Fruit fly (Drosophila melanogaster): ENCODE results near the gene CG7065.

Gene CG7065

DNA sequence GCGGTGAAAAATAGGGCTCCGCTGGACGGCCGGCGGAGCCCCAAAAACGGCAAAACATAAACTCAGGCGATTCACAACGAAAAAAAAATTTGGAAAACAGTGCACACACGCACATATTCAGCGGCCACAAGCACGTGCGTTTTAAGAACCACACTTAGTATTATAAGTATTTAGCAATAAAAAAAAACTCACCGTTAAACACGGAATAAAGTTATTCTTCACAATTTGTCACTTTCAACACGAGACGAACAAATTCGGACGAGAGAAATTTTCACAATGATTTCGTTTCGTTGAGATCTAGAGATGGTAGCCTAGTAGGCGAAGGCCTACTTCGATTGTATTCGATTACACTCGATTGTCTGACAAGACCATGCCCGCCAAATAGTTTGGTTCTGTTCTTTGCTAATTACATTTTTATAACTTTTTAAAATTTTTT, 14.1 kb downstream of the CG7065 start, which contains the start of gene His3.3B:
Gene His3.3B, minus strand, starts transcription at position 282 of the 436 bp plus-strand sequence.
- TF ChIP-seq CG33017 (tag; optimal IDR thresholded peaks at IDR 0.05) = no peak
- TF ChIP-seq CG1620 (GFP tag; optimal IDR thresholded peaks at IDR 0.05) = peak; percentile 60
- peak; percentile 76 for TF ChIP-seq bab1 (GFP tag; optimal IDR thresholded peaks at IDR 0.05)
- TF ChIP-seq Hr96 (GFP tag; optimal IDR thresholded peaks at IDR 0.05) = no peak
- TF ChIP-seq kay (GFP tag; ENCODE audit: borderline replicate concordance) = no peak
- TF ChIP-seq CG12768 (GFP tag; optimal IDR thresholded peaks at IDR 0.05) = no peak
- no peak for TF ChIP-seq pad (GFP tag; optimal IDR thresholded peaks at IDR 0.05)
- no peak for TF ChIP-seq tj (GFP tag; optimal IDR thresholded peaks at IDR 0.05)
- no peak for TF ChIP-seq toe (GFP tag; optimal IDR thresholded peaks at IDR 0.05)
- no peak for TF ChIP-seq cnc (optimal IDR thresholded peaks at IDR 0.05)
- TF ChIP-seq cic (GFP tag; optimal IDR thresholded peaks at IDR 0.05) = no peak
- TF ChIP-seq Clk (GFP tag; optimal IDR thresholded peaks at IDR 0.05) = no peak
- TF ChIP-seq CG5204 (GFP tag; optimal IDR thresholded peaks at IDR 0.05) = no peak
- peak; percentile 37 for TF ChIP-seq ovo (GFP tag; optimal IDR thresholded peaks at IDR 0.05)
- TF ChIP-seq Crg-1 (GFP tag; optimal IDR thresholded peaks at IDR 0.05) = peak; percentile 23
- peak; percentile 55 for TF ChIP-seq Mnt (GFP tag; optimal IDR thresholded peaks at IDR 0.05)
- TF ChIP-seq CG11617 (GFP tag; optimal IDR thresholded peaks at IDR 0.05) = peak; percentile 72
- TF ChIP-seq CG7045 (GFP tag; optimal IDR thresholded peaks at IDR 0.05) = no peak
- TF ChIP-seq CG7101 (tag; optimal IDR thresholded peaks at IDR 0.05) = peak; percentile 33
- TF ChIP-seq CG14711 (tag; optimal IDR thresholded peaks at IDR 0.05) = peak; percentile 14

DNA sequence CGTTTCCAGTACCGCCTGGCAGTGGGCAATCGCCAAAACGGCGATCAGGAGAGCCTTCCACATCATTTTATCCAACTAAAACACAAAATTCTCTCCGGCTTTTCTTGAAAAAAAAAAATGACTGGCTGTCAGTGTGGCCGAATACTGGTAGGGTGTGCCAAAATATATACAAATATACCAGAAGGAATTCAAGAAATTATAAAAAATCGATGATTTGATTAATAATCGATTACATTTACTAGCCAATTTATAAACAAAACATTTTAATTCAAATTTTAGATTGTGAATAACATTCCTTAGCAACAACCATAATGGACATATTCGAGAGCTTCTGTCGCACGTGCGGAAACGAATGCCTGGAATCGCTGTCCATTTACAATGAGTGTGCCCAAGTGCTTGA, 16.1 kb downstream of the CG7065 start, which contains the start of the genes Ost48 and Dlip1:
Gene Ost48, minus strand, starts transcription at position 150 of the 400 bp plus-strand sequence.
Gene Dlip1, plus strand, starts transcription at position 257 of the 400 bp plus-strand sequence.
- peak; percentile 38 for TF ChIP-seq bab1 (GFP tag; optimal IDR thresholded peaks at IDR 0.05)
- no peak for TF ChIP-seq CG33017 (tag; optimal IDR thresholded peaks at IDR 0.05)

DNA sequence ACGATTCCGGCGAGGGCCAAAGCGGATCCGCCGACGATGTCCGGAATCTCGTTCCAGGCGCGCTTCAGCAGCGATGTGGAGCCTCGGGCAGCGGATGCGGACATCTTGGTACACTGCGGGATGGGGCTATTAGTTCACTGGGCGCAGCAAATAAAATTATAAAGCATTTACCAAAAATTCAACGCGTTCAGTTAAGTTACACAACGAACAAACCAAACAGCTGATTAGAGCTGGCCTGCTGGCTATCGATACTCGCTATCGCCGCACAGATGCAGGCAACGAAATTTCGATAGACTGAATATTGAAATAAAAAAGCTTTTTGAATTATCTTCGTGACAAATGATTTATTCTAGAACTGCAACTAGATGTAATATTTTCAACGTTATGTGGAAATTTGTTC, 17.4 kb downstream of the CG7065 start, which contains the start of gene NdufA3:
Gene NdufA3, minus strand, starts transcription at position 317 of the 400 bp plus-strand sequence.
- TF ChIP-seq Mnt (GFP tag; optimal IDR thresholded peaks at IDR 0.05) (peak; percentile 10), kay (GFP tag; ENCODE audit: borderline replicate concordance) (no peak), Clk (GFP tag; optimal IDR thresholded peaks at IDR 0.05) (no peak), toe (GFP tag; optimal IDR thresholded peaks at IDR 0.05) (no peak), bab1 (GFP tag; optimal IDR thresholded peaks at IDR 0.05) (peak; percentile 80), CG14711 (tag; optimal IDR thresholded peaks at IDR 0.05) (no peak)

DNA sequence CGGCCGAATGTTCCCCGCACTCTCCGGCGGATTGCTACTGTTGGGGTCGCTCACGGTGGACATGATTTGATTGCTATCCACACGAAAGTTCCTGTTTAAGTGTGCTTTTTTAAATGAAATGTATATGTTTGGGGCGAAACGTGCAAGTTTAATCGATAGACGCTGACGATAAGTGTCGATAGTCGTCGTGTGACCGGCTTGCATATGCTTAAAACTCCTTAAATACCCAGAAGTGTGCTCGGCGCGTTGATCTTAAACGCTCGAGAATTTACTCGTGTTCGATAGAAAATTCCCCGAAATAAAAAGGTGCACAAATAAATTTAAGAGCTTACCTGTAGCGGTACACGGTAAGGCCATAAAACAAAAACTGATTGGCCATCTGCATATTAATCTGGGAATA, 19.6 kb downstream of the CG7065 start, which contains the start of the genes Zpr1 and CG44532:
Gene Zpr1, minus strand, starts transcription at position 179 of the 400 bp plus-strand sequence.
Gene CG44532, plus strand, starts transcription at position 181 of the 400 bp plus-strand sequence.
- TF ChIP-seq kay (GFP tag; ENCODE audit: borderline replicate concordance) (no peak), Mnt (GFP tag; optimal IDR thresholded peaks at IDR 0.05) (peak; percentile 63), cic (GFP tag; optimal IDR thresholded peaks at IDR 0.05) (no peak)

DNA sequence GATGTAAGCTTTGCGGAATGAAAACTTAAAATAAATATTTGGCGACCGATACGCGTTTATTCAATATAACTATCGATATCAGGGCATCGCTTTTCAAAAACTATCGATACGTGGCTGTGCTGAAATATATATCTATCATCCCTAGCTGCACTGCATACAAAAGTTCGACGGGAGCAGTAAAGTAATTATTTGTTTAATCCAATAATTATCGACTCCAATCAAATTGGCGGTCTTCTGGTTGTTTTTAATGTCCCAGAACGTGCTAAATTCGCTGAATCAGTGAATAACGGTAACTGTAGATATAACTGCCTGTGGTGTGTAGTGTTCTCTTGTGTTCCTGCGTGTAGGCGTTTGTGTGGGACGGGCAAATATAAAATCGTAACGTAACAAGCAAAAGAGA, 20.8 kb downstream of the CG7065 start, which contains the start of gene mei-P26:
Gene mei-P26, plus strand, starts transcription at position 146 of the 400 bp plus-strand sequence.
- TF ChIP-seq pad (GFP tag; optimal IDR thresholded peaks at IDR 0.05) (no peak), Clk (GFP tag; optimal IDR thresholded peaks at IDR 0.05) (no peak), ovo (GFP tag; optimal IDR thresholded peaks at IDR 0.05) (peak; percentile 11), CG7045 (GFP tag; optimal IDR thresholded peaks at IDR 0.05) (no peak), Mnt (GFP tag; optimal IDR thresholded peaks at IDR 0.05) (peak; percentile 37), bab1 (GFP tag; optimal IDR thresholded peaks at IDR 0.05) (peak; percentile 79), Crg-1 (GFP tag; optimal IDR thresholded peaks at IDR 0.05) (peak; percentile 10), CG14711 (tag; optimal IDR thresholded peaks at IDR 0.05) (peak; percentile 37)

DNA sequence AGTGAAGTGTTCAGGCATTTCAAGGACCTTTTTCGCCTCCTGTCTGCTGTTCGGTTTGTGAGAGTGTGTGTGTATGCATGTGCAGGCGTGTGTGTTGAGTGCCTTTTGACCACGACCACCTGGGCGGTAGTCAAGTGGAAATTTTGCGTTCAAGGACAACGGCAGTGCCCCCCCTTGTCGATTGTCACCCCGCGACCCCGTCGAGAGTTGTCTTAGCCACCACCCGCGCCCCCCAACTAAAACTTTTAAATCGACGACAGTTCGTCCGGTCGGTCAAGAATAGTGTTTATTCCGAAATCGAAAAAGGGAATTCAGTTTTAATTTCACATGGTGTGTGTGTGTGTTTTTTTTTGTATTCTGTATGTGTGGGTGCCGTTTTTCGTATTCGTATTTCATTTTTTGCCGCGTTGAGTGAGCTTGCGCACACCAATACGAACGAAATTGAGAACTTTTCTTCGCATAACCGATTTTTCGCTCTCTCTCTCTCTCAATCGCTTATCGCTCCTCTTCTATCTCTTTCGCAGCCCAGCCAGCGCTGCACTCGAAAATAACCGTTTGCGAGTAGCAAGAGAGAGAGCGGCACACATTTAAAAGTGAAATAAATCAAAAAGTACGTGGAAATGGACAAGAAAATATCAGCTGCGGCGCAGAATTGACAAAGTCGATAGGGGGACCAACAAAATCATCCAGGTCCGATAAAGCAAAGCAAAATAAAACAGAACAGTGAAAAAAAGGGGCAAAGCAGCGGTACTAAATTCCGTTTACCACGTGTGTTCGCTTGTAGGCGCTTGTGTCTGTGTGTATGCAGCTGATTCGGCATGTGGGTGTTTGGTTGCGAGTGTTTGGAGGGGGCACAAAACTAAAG, 21.6 kb downstream of the CG7065 start:
- peak; percentile 19 for TF ChIP-seq cic (GFP tag; optimal IDR thresholded peaks at IDR 0.05)
- TF ChIP-seq bab1 (GFP tag; optimal IDR thresholded peaks at IDR 0.05) = no peak
- no peak for TF ChIP-seq CG12768 (GFP tag; optimal IDR thresholded peaks at IDR 0.05)
- TF ChIP-seq CG14711 (tag; optimal IDR thresholded peaks at IDR 0.05) = no peak
- no peak for TF ChIP-seq toe (GFP tag; optimal IDR thresholded peaks at IDR 0.05)
- peak; percentile 54 for TF ChIP-seq ovo (GFP tag; optimal IDR thresholded peaks at IDR 0.05)
- TF ChIP-seq tj (GFP tag; optimal IDR thresholded peaks at IDR 0.05) = peak; percentile 27
- peak; percentile 93 for TF ChIP-seq Mnt (GFP tag; optimal IDR thresholded peaks at IDR 0.05)
- no peak for TF ChIP-seq CG7101 (tag; optimal IDR thresholded peaks at IDR 0.05)
- peak; percentile 97 for TF ChIP-seq pad (GFP tag; optimal IDR thresholded peaks at IDR 0.05)
- TF ChIP-seq CG11617 (GFP tag; optimal IDR thresholded peaks at IDR 0.05) = no peak
- TF ChIP-seq Hr96 (GFP tag; optimal IDR thresholded peaks at IDR 0.05) = no peak
